Fruit fly (Drosophila melanogaster): ENCODE data around the gene Syx18.

The Syx18 gene

DNA sequence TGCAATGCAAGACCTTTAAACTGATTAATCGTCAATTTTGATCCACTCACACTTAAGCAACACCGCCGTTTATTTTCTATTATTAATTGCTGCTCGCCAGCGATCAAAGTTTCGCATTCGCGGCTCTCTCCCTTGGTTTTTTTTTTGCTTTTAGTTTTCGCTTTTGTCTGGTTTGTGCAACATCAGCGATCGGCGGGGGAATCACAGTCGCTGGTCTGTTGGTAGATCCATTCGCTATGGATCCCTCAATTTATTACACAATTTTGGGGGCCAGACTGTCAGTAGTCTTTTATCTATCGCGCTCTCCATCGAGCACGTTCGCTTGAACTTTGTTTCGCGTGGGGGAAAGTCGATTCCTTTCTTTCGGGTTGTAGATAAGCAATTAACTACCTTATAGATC lies 1.3 kb upstream of the Syx18 start:
- TF ChIP-seq Rel (GFP tag; optimal IDR thresholded peaks at IDR 0.05): no peak
- peak; percentile 78 for TF ChIP-seq Rel (tag; optimal IDR thresholded peaks at IDR 0.05)
- no peak for TF ChIP-seq CG9705 (GFP tag; optimal IDR thresholded peaks at IDR 0.05)
- no peak for TF ChIP-seq pan (optimal IDR thresholded peaks at IDR 0.05)
- no peak for TF ChIP-seq sv (GFP tag; optimal IDR thresholded peaks at IDR 0.05)
- no peak for TF ChIP-seq sage (GFP tag; optimal IDR thresholded peaks at IDR 0.05)
- no peak for TF ChIP-seq dl (GFP tag; optimal IDR thresholded peaks at IDR 0.05; ENCODE audit: insufficient read depth in 1 of 2, partially characterized antibody in 2 of 2)
- no peak for TF ChIP-seq dsf (GFP tag; optimal IDR thresholded peaks at IDR 0.05; ENCODE audit: borderline replicate concordance)

DNA sequence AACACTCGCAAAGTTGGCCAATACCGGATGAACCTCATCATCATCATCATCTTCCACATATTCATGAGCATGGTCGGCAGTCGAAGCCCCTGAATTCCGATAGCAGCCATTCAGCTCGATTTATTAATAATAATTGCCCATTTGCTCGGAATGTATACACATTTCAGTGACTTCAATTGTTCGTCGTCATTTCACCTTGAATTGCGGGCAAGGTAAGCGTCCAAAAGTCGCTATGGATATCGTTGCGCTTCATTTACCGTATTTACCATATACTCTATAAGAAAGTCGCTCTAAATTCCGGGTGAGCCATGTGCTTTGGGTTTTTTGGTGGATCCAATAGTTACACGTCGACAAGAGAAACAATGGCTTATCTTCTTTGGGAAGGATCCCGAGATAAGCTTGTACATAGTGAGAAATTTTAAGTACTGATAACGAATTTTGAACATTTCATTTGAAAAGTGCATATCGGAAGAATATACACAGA lies 683 bp upstream of the Syx18 start:
- no peak for TF ChIP-seq Jra (GFP tag; optimal IDR thresholded peaks at IDR 0.05)
- TF ChIP-seq tai (GFP tag; optimal IDR thresholded peaks at IDR 0.05): no peak
- no peak for TF ChIP-seq brk (GFP tag; optimal IDR thresholded peaks at IDR 0.05)
- no peak for TF ChIP-seq dsf (GFP tag; optimal IDR thresholded peaks at IDR 0.05; ENCODE audit: borderline replicate concordance)
- TF ChIP-seq psq (GFP tag; optimal IDR thresholded peaks at IDR 0.05): no peak
- TF ChIP-seq Dif (GFP tag; optimal IDR thresholded peaks at IDR 0.05; ENCODE audit: partially characterized antibody): no peak
- no peak for TF ChIP-seq dmrt93B (GFP tag; optimal IDR thresholded peaks at IDR 0.05)
- TF ChIP-seq rgr (GFP tag; optimal IDR thresholded peaks at IDR 0.05): peak; percentile 18
- TF ChIP-seq lola (GFP tag; optimal IDR thresholded peaks at IDR 0.05): no peak
- TF ChIP-seq h (GFP tag; optimal IDR thresholded peaks at IDR 0.05): peak; percentile 11
- TF ChIP-seq Dfd (GFP tag; optimal IDR thresholded peaks at IDR 0.05): no peak
- TF ChIP-seq sv (GFP tag; optimal IDR thresholded peaks at IDR 0.05): no peak
- no peak for TF ChIP-seq Mio (GFP tag; optimal IDR thresholded peaks at IDR 0.05)
- peak; percentile 8 for TF ChIP-seq fru (GFP tag; optimal IDR thresholded peaks at IDR 0.05)
- no peak for TF ChIP-seq Hnf4 (GFP tag; optimal IDR thresholded peaks at IDR 0.05)
- peak; percentile 6 for TF ChIP-seq OdsH (GFP tag; optimal IDR thresholded peaks at IDR 0.05)
- no peak for TF ChIP-seq dl (GFP tag; optimal IDR thresholded peaks at IDR 0.05; ENCODE audit: insufficient read depth in 1 of 2, partially characterized antibody in 2 of 2)
- TF ChIP-seq Hr78 (GFP tag; optimal IDR thresholded peaks at IDR 0.05): no peak
- TF ChIP-seq HLH106 (tag; optimal IDR thresholded peaks at IDR 0.05): peak; percentile 7
- TF ChIP-seq CG9705 (GFP tag; optimal IDR thresholded peaks at IDR 0.05): no peak
- TF ChIP-seq sage (GFP tag; optimal IDR thresholded peaks at IDR 0.05): no peak
- no peak for TF ChIP-seq GATAd (GFP tag; optimal IDR thresholded peaks at IDR 0.05)
- TF ChIP-seq Hr83 (GFP tag; optimal IDR thresholded peaks at IDR 0.05; ENCODE audit: poor library complexity, severe bottlenecking): no peak
- TF ChIP-seq N (GFP tag; optimal IDR thresholded peaks at IDR 0.05): no peak
- peak; percentile 42 for TF ChIP-seq br (GFP tag; optimal IDR thresholded peaks at IDR 0.05)
- TF ChIP-seq Rel (GFP tag; optimal IDR thresholded peaks at IDR 0.05): no peak
- TF ChIP-seq Rel (tag; optimal IDR thresholded peaks at IDR 0.05): no peak
- TF ChIP-seq jim (GFP tag; optimal IDR thresholded peaks at IDR 0.05): no peak
- TF ChIP-seq CrebA (GFP tag; optimal IDR thresholded peaks at IDR 0.05; ENCODE audit: borderline replicate concordance): no peak
- TF ChIP-seq Myc (optimal IDR thresholded peaks at IDR 0.05): no peak
- peak; percentile 53 for TF ChIP-seq ey (GFP tag; optimal IDR thresholded peaks at IDR 0.05)
- TF ChIP-seq foxo (GFP tag; optimal IDR thresholded peaks at IDR 0.05): peak in 1 of 2 experiments; percentile 17

DNA sequence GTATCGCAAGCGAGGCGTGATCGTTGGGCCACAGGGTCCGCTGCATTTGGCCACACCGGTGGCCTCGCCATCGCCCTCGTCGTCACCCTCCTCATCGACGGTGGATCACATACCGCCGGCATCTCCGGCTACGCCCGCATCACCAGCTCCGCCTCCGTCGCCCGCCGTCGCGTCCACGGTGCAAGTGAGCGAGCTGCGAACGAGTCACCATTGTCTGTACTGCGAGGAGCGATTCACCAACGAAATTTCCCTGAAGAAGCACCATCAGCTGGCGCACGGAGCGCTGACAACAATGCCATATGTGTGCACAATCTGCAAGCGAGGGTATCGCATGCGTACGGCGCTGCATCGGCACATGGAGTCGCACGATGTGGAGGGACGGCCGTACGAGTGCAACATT lies 4.8 kb downstream of the Syx18 start:
- TF ChIP-seq ey (GFP tag; optimal IDR thresholded peaks at IDR 0.05) (no peak), CG9705 (GFP tag; optimal IDR thresholded peaks at IDR 0.05) (no peak), psq (GFP tag; optimal IDR thresholded peaks at IDR 0.05) (no peak), sage (GFP tag; optimal IDR thresholded peaks at IDR 0.05) (no peak), OdsH (GFP tag; optimal IDR thresholded peaks at IDR 0.05) (no peak), Sp1 (GFP tag; optimal IDR thresholded peaks at IDR 0.05) (no peak), Jra (GFP tag; optimal IDR thresholded peaks at IDR 0.05) (no peak), brk (GFP tag; optimal IDR thresholded peaks at IDR 0.05) (no peak), usp (GFP tag; optimal IDR thresholded peaks at IDR 0.05) (no peak)

DNA sequence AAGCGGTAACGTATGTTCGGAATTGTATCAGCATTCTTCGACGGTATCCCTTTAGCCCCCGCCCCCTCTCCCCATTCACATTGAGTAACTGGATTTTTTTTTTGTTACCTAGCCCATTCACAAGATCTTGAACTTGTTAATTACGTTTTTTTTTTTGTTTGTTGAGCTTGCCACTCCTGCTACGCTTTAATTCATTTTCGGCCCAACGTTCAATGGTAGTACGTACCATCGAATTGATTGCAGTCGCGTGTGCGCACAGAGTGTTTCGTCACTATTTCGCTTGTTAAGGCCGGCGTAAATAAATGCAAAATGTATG lies 10.7 kb downstream of the Syx18 start:
- TF ChIP-seq sage (GFP tag; optimal IDR thresholded peaks at IDR 0.05) (no peak), psq (GFP tag; optimal IDR thresholded peaks at IDR 0.05) (no peak), fru (GFP tag; optimal IDR thresholded peaks at IDR 0.05) (no peak), Mio (GFP tag; optimal IDR thresholded peaks at IDR 0.05) (no peak), CrebA (GFP tag; optimal IDR thresholded peaks at IDR 0.05; ENCODE audit: borderline replicate concordance) (no peak), usp (GFP tag; optimal IDR thresholded peaks at IDR 0.05) (no peak), Vsx2 (GFP tag; optimal IDR thresholded peaks at IDR 0.05; ENCODE audit: partially characterized antibody) (no peak), dmrt93B (GFP tag; optimal IDR thresholded peaks at IDR 0.05) (no peak), Jra (GFP tag; optimal IDR thresholded peaks at IDR 0.05) (no peak), CG9705 (GFP tag; optimal IDR thresholded peaks at IDR 0.05) (no peak), Hr78 (GFP tag; optimal IDR thresholded peaks at IDR 0.05) (no peak), woc (GFP tag; optimal IDR thresholded peaks at IDR 0.05) (no peak), brk (GFP tag; optimal IDR thresholded peaks at IDR 0.05) (no peak), sv (GFP tag; optimal IDR thresholded peaks at IDR 0.05) (no peak), tai (GFP tag; optimal IDR thresholded peaks at IDR 0.05) (no peak), CG32264 (GFP tag; optimal IDR thresholded peaks at IDR 0.05) (no peak), Hr83 (GFP tag; optimal IDR thresholded peaks at IDR 0.05; ENCODE audit: poor library complexity, severe bottlenecking) (no peak), Rel (GFP tag; optimal IDR thresholded peaks at IDR 0.05) (no peak), Rel (tag; optimal IDR thresholded peaks at IDR 0.05) (no peak)
